Worm (Caenorhabditis elegans): Measurements from ENCODE around the gene Y40C7B.4.
A peak's percentile ranks its signal among the peaks of the same experiment; 100 is the strongest.

- TF ChIP-seq flt-1 (GFP tag; IDR thresholded peaks at IDR 0.05) (0 out of 2 replicates have a peak, but pooled peaks have one; percentile 18), klf-2 (GFP tag; conservative IDR thresholded peaks at IDR 0.05) (no peak), ztf-23 (GFP tag; IDR thresholded peaks at IDR 0.05) (no peak), cog-1 (tag; optimal IDR thresholded peaks at IDR 0.05) (no peak)
These were observed 40.8 kb downstream of the Y40C7B.4 start for ce11 chrX:17215753-17216152.
